Fruit fly (Drosophila melanogaster) whole organism, prepupa: Measurements from ENCODE around the gene emc.
A peak's percentile ranks its signal among the peaks of the same experiment; 100 is the strongest.

Experiments used
- CG16779 ChIP-seq: fragments of 200-800 bp; sonication (Bioruptor generic); optimal IDR thresholded peaks from 3 replicates; lab custom pipeline; 2017; ENCODE audit warnings: missing biosample characterization, mild to moderate bottlenecking, missing genetic modification characterization
- CG3032 ChIP-seq: fragments of 200-800 bp; optimal IDR thresholded peaks from 2 replicates; lab custom pipeline; 2019; ENCODE audit warnings: missing biosample characterization, mild to moderate bottlenecking, missing genetic modification characterization, moderate library complexity
- CG6163 ChIP-seq: fragments of 200-800 bp; sonication (Bioruptor generic); IDR thresholded peaks from 3 replicates; pipeline ENCODE4 v1.3.6; 2022; ENCODE audit warnings: missing biosample characterization, missing genetic modification characterization
- CG8319 ChIP-seq: fragments of 200-800 bp; sonication (Bioruptor generic); optimal IDR thresholded peaks from 3 replicates; lab custom pipeline; 2016; ENCODE audit warnings: missing biosample characterization, missing genetic modification characterization
- CG8632 ChIP-seq: fragments of 200-800 bp; sonication (Bioruptor generic); optimal IDR thresholded peaks from 3 replicates; lab custom pipeline; 2016; ENCODE audit warnings: missing biosample characterization, missing genetic modification characterization
- Hr39 ChIP-seq: fragments of 200-800 bp; sonication (Bioruptor generic); optimal IDR thresholded peaks from 2 replicates; lab custom pipeline; 2016; ENCODE audit warnings: missing biosample characterization, missing genetic modification characterization
- Sox102F ChIP-seq: fragments of 200-800 bp; sonication (Bioruptor generic); optimal IDR thresholded peaks from 2 replicates; lab custom pipeline; 2016; ENCODE audit warnings: missing biosample characterization, mild to moderate bottlenecking, missing genetic modification characterization
- dsx ChIP-seq: fragments of 200-800 bp; optimal IDR thresholded peaks from 3 replicates; lab custom pipeline; 2019; ENCODE audit warnings: missing biosample characterization, mild to moderate bottlenecking, missing genetic modification characterization, moderate library complexity; ENCODE audit not compliant: poor library complexity, severe bottlenecking
- pdm3 ChIP-seq: fragments of 200-800 bp; sonication (Bioruptor generic); optimal IDR thresholded peaks from 3 replicates; lab custom pipeline; 2016; ENCODE audit warnings: missing biosample characterization, missing genetic modification characterization

dm6 chr3L:725527-726191 is 23.5 kb upstream of the emc start:
- TF ChIP-seq Sox102F (GFP tag; lab: Kevin White, UChicago): peak; percentile 89
- peak; percentile 61 for TF ChIP-seq CG8319 (GFP tag; lab: Kevin White, UChicago)
- peak; percentile 92 for TF ChIP-seq Hr39
- TF ChIP-seq CG6163 (GFP tag; lab: Robert Waterston, UW): peak; percentile 83
- peak; percentile 38 for TF ChIP-seq dsx (GFP tag; lab: Kevin White, UChicago)
- no peak for TF ChIP-seq CG16779 (tag; lab: Kevin White, UChicago)
- TF ChIP-seq CG8632 (GFP tag; lab: Kevin White, UChicago): peak; percentile 64
- peak; percentile 78 for TF ChIP-seq pdm3
- TF ChIP-seq CG3032 (tag; lab: Kevin White, UChicago): peak; percentile 57
